Worm (Caenorhabditis elegans): ENCODE results near the gene sumv-2.

Gene sumv-2

ce11 chrV:4648527-4648926 is 31.2 kb downstream of the sumv-2 start, which contains the start of gene F41F3.8:
Gene F41F3.8 (plus strand): TSS chrV:4648827.
- TF ChIP-seq nhr-10 (tag; optimal IDR thresholded peaks at IDR 0.05): no peak
- TF ChIP-seq nhr-21 (tag; optimal IDR thresholded peaks at IDR 0.05): no peak

- TF ChIP-seq C34F6.9 (tag; optimal IDR thresholded peaks at IDR 0.05): no peak
These were observed 32.5 kb downstream of the sumv-2 start for ce11 chrV:4649649-4650384.

ce11 chrV:4651480-4651879 is 34.1 kb downstream of the sumv-2 start:
- TF ChIP-seq ceh-16 (tag; optimal IDR thresholded peaks at IDR 0.05) (no peak), nhr-129 (tag; optimal IDR thresholded peaks at IDR 0.05) (no peak), skn-1 (tag; optimal IDR thresholded peaks at IDR 0.05) (no peak), blmp-1 (tag; optimal IDR thresholded peaks at IDR 0.05; ENCODE audit: insufficient read depth) (peak; percentile 77), fos-1 (tag; optimal IDR thresholded peaks at IDR 0.05) (peak; percentile 23), F13H6.1 (tag; optimal IDR thresholded peaks at IDR 0.05) (no peak), nhr-6 (tag; optimal IDR thresholded peaks at IDR 0.05) (no peak), ama-1 (optimal IDR thresholded peaks at IDR 0.05) (no peak), nhr-25 (tag; optimal IDR thresholded peaks at IDR 0.05) (peak; percentile 44), unc-62 (GFP tag; optimal IDR thresholded peaks at IDR 0.05) (no peak), elt-1 (tag; optimal IDR thresholded peaks at IDR 0.05) (no peak), unc-39 (tag; optimal IDR thresholded peaks at IDR 0.05) (no peak), ztf-4 (tag; optimal IDR thresholded peaks at IDR 0.05) (no peak), dmd-4 (tag; optimal IDR thresholded peaks at IDR 0.05) (no peak), C34F6.9 (tag; optimal IDR thresholded peaks at IDR 0.05) (no peak), snpc-4 (tag; optimal IDR thresholded peaks at IDR 0.05) (no peak), mab-5 (tag; optimal IDR thresholded peaks at IDR 0.05) (no peak), nhr-21 (tag; optimal IDR thresholded peaks at IDR 0.05) (peak; percentile 23), mdl-1 (tag; optimal IDR thresholded peaks at IDR 0.05) (no peak), lsy-2 (tag; optimal IDR thresholded peaks at IDR 0.05) (no peak), unc-55 (GFP tag; optimal IDR thresholded peaks at IDR 0.05) (no peak), lin-13 (GFP tag; optimal IDR thresholded peaks at IDR 0.05) (no peak), crh-2 (tag; optimal IDR thresholded peaks at IDR 0.05) (no peak), sem-4 (tag; optimal IDR thresholded peaks at IDR 0.05) (no peak), gmeb-1 (tag; optimal IDR thresholded peaks at IDR 0.05) (peak; percentile 18), peb-1 (tag; optimal IDR thresholded peaks at IDR 0.05) (peak; percentile 7), lin-39 (tag; optimal IDR thresholded peaks at IDR 0.05) (no peak), R02D3.7 (tag; optimal IDR thresholded peaks at IDR 0.05) (no peak), lin-11 (tag; optimal IDR thresholded peaks at IDR 0.05) (no peak), zag-1 (tag; optimal IDR thresholded peaks at IDR 0.05) (no peak), aly-2 (tag; optimal IDR thresholded peaks at IDR 0.05) (no peak)

ce11 chrV:4653093-4653492 is 35.7 kb downstream of the sumv-2 start:
- TF ChIP-seq mdl-1 (tag; optimal IDR thresholded peaks at IDR 0.05): no peak
- peak; percentile 50 for TF ChIP-seq Y55F3AM.14 (GFP tag; optimal IDR thresholded peaks at IDR 0.05)

- no peak for TF ChIP-seq zag-1 (tag; optimal IDR thresholded peaks at IDR 0.05)
- TF ChIP-seq aly-2 (tag; optimal IDR thresholded peaks at IDR 0.05): no peak
- no peak for TF ChIP-seq ztf-1 (GFP tag; conservative IDR thresholded peaks at IDR 0.05)
- no peak for TF ChIP-seq unc-55 (GFP tag; optimal IDR thresholded peaks at IDR 0.05)
- TF ChIP-seq ceh-82 (tag; optimal IDR thresholded peaks at IDR 0.05): no peak
- TF ChIP-seq ztf-4 (tag; optimal IDR thresholded peaks at IDR 0.05): no peak
- TF ChIP-seq F13H6.1 (tag; optimal IDR thresholded peaks at IDR 0.05): no peak
- no peak for TF ChIP-seq nhr-11 (tag; optimal IDR thresholded peaks at IDR 0.05)
- no peak for TF ChIP-seq unc-39 (tag; optimal IDR thresholded peaks at IDR 0.05)
- no peak for TF ChIP-seq ceh-16 (tag; optimal IDR thresholded peaks at IDR 0.05)
- TF ChIP-seq blmp-1 (tag; optimal IDR thresholded peaks at IDR 0.05; ENCODE audit: insufficient read depth): no peak
- no peak for TF ChIP-seq sem-4 (tag; optimal IDR thresholded peaks at IDR 0.05)
These were observed 36.7 kb downstream of the sumv-2 start, which contains the start of the genes col-139 and F41F3.1 for ce11 chrV:4653871-4654605. Gene col-139 (minus strand): TSS chrV:4653971. Gene F41F3.1 (plus strand): TSS chrV:4654555.

Measured in whole organism, L2 larva.